Fruit fly (Drosophila melanogaster) whole organism, wandering third instar larva: ENCODE results near the gene RapGAP1.

Experiments used
- Abd-B ChIP-seq: fragments of >200 bp; optimal IDR thresholded peaks from 2 replicates; lab custom pipeline; 2017; ENCODE audit warnings: missing biosample characterization, missing genetic modification characterization
- CG32264 ChIP-seq: fragments of 200-800 bp; sonication (Bioruptor generic); optimal IDR thresholded peaks from 2 replicates; lab custom pipeline; 2016; ENCODE audit warnings: missing biosample characterization, missing genetic modification characterization
- CG9705 ChIP-seq: fragments of 200-800 bp; sonication (Bioruptor generic); optimal IDR thresholded peaks from 2 replicates; lab custom pipeline; 2018; ENCODE audit warnings: missing biosample characterization, mild to moderate bottlenecking, missing genetic modification characterization
- CrebA ChIP-seq: fragments of 200-800 bp; sonication (Bioruptor generic); optimal IDR thresholded peaks from 2 replicates; lab custom pipeline; 2016; ENCODE audit warnings: missing biosample characterization, mild to moderate bottlenecking, missing genetic modification characterization, borderline replicate concordance
- Dfd ChIP-seq: fragments of >200 bp; optimal IDR thresholded peaks from 2 replicates; lab custom pipeline; 2017; ENCODE audit warnings: missing biosample characterization, missing genetic modification characterization
- Dif ChIP-seq: fragments of 200-275, 200-300 bp; sonication (Bioruptor generic); optimal IDR thresholded peaks from 2 replicates; lab custom pipeline; 2018; ENCODE audit warnings: missing biosample characterization, missing genetic modification characterization; ENCODE audit not compliant: partially characterized antibody
- GATAd ChIP-seq: sonication (Bioruptor generic); optimal IDR thresholded peaks from 2 replicates; lab custom pipeline; 2016; ENCODE audit warnings: missing biosample characterization, missing genetic modification characterization
- HLH106 ChIP-seq: fragments of 200-800 bp; optimal IDR thresholded peaks from 3 replicates; lab custom pipeline; 2019; ENCODE audit warnings: missing biosample characterization, mild to moderate bottlenecking, missing genetic modification characterization, moderate library complexity
- Hnf4 ChIP-seq: fragments of 200-800 bp; sonication (Bioruptor generic); optimal IDR thresholded peaks from 2 replicates; lab custom pipeline; 2016; ENCODE audit warnings: missing biosample characterization, mild to moderate bottlenecking, missing genetic modification characterization
- Hr78 ChIP-seq: fragments of >200 bp; optimal IDR thresholded peaks from 2 replicates; lab custom pipeline; 2017; ENCODE audit warnings: missing biosample characterization, missing genetic modification characterization
- Hr83 ChIP-seq: fragments of 200-300 bp; sonication (Bioruptor generic); optimal IDR thresholded peaks from 2 replicates; lab custom pipeline; 2016; ENCODE audit warnings: missing biosample characterization, mild to moderate bottlenecking, missing genetic modification characterization, moderate library complexity; ENCODE audit not compliant: poor library complexity, severe bottlenecking
- Jra ChIP-seq: sonication (Bioruptor generic); optimal IDR thresholded peaks from 2 replicates; lab custom pipeline; 2016; ENCODE audit warnings: missing biosample characterization, missing genetic modification characterization
- Mio ChIP-seq: sonication (Bioruptor generic); optimal IDR thresholded peaks from 2 replicates; lab custom pipeline; 2016; ENCODE audit warnings: missing biosample characterization, missing genetic modification characterization
- Myc ChIP-seq: fragments of >200 bp; optimal IDR thresholded peaks from 2 replicates; lab custom pipeline; 2017
- N ChIP-seq: fragments of >200 bp; optimal IDR thresholded peaks from 2 replicates; lab custom pipeline; 2018; ENCODE audit warnings: missing biosample characterization, missing external identifiers, missing genetic modification characterization
- OdsH ChIP-seq: fragments of 200-800 bp; sonication (Bioruptor generic); optimal IDR thresholded peaks from 2 replicates; lab custom pipeline; 2016; ENCODE audit warnings: missing biosample characterization, mild to moderate bottlenecking, missing genetic modification characterization
- Rel ChIP-seq, 2 experiments: fragments of 200-800 bp; sonication (Bioruptor generic) in 1 of 2; optimal IDR thresholded peaks; 2 replicates in 1 of 2; 3 replicates in 1 of 2; lab custom pipeline; 2016 to 2019; ENCODE audit warnings: mild to moderate bottlenecking in 2 of 2, missing biosample characterization in 2 of 2, missing genetic modification characterization in 2 of 2, moderate library complexity in 1 of 2
- Sp1 ChIP-seq: fragments of 200-800 bp; sonication (Bioruptor generic); optimal IDR thresholded peaks from 3 replicates; lab custom pipeline; 2019; ENCODE audit warnings: missing biosample characterization, mild to moderate bottlenecking, missing genetic modification characterization, moderate library complexity
- Vsx2 ChIP-seq: fragments of 200-300, 225-300 bp; sonication (Bioruptor generic); optimal IDR thresholded peaks from 2 replicates; lab custom pipeline; 2018; ENCODE audit warnings: missing biosample characterization, missing genetic modification characterization; ENCODE audit not compliant: partially characterized antibody
- br ChIP-seq: fragments of 200-800 bp; sonication (Bioruptor generic); optimal IDR thresholded peaks from 2 replicates; lab custom pipeline; 2016; ENCODE audit warnings: missing biosample characterization, missing genetic modification characterization
- brk ChIP-seq: fragments of 200-800 bp; sonication (Bioruptor generic); optimal IDR thresholded peaks from 2 replicates; lab custom pipeline; 2016; ENCODE audit warnings: missing biosample characterization, mild to moderate bottlenecking, missing genetic modification characterization
- dl ChIP-seq, 2 experiments: fragments of 175-275, 200-275 bp in 1 of 2; fragments of 200-275 bp in 1 of 2; sonication (Bioruptor generic); optimal IDR thresholded peaks; lab custom pipeline; 2018; ENCODE audit warnings: mild to moderate bottlenecking in 2 of 2, missing biosample characterization in 2 of 2, missing genetic modification characterization in 2 of 2, moderate library complexity in 2 of 2; ENCODE audit not compliant: partially characterized antibody in 2 of 2, insufficient read depth in 1 of 2
- dmrt93B ChIP-seq: fragments of 200-800 bp; sonication (Bioruptor generic); optimal IDR thresholded peaks from 2 replicates; lab custom pipeline; 2018; ENCODE audit warnings: missing biosample characterization, mild to moderate bottlenecking, missing genetic modification characterization
- dsf ChIP-seq: sonication (Bioruptor generic); optimal IDR thresholded peaks from 2 replicates; lab custom pipeline; 2016; ENCODE audit warnings: missing biosample characterization, missing genetic modification characterization, borderline replicate concordance
- ey ChIP-seq: fragments of 200-800 bp; sonication (Bioruptor generic); optimal IDR thresholded peaks from 2 replicates; lab custom pipeline; 2016; ENCODE audit warnings: missing biosample characterization, missing genetic modification characterization
- foxo ChIP-seq, 2 experiments: fragments of 200-800 bp; sonication (Bioruptor generic); optimal IDR thresholded peaks; 2 replicates in 1 of 2; 3 replicates in 1 of 2; lab custom pipeline; 2016 to 2017; ENCODE audit warnings: missing biosample characterization in 2 of 2, missing genetic modification characterization in 2 of 2
- fru ChIP-seq: fragments of 200-800 bp; sonication (Bioruptor generic); optimal IDR thresholded peaks from 3 replicates; lab custom pipeline; 2016; ENCODE audit warnings: missing biosample characterization, mild to moderate bottlenecking, missing genetic modification characterization
- h ChIP-seq: fragments of 200-800 bp; sonication (Bioruptor generic); optimal IDR thresholded peaks from 3 replicates; lab custom pipeline; 2016; ENCODE audit warnings: missing biosample characterization, mild to moderate bottlenecking, missing genetic modification characterization
- jim ChIP-seq: fragments of 175-275, 200-325 bp; sonication (Bioruptor generic); optimal IDR thresholded peaks from 2 replicates; lab custom pipeline; 2016; ENCODE audit warnings: missing biosample characterization, mild to moderate bottlenecking, missing genetic modification characterization
- lola ChIP-seq: fragments of >200 bp; optimal IDR thresholded peaks from 2 replicates; lab custom pipeline; 2017; ENCODE audit warnings: missing biosample characterization, missing genetic modification characterization
- pan ChIP-seq: fragments of >200 bp; optimal IDR thresholded peaks from 2 replicates; lab custom pipeline; 2017
- psq ChIP-seq: fragments of 200-800 bp; sonication (Bioruptor generic); optimal IDR thresholded peaks from 3 replicates; lab custom pipeline; 2017; ENCODE audit warnings: missing biosample characterization, mild to moderate bottlenecking, missing genetic modification characterization, moderate library complexity
- rgr ChIP-seq: fragments of 200-800 bp; sonication (Bioruptor generic); optimal IDR thresholded peaks from 3 replicates; lab custom pipeline; 2016; ENCODE audit warnings: missing biosample characterization, mild to moderate bottlenecking, missing genetic modification characterization
- sage ChIP-seq: fragments of 200-800 bp; sonication (Bioruptor generic); optimal IDR thresholded peaks from 2 replicates; lab custom pipeline; 2016; ENCODE audit warnings: missing biosample characterization, mild to moderate bottlenecking, missing genetic modification characterization
- sv ChIP-seq: fragments of 200-800 bp; sonication (Bioruptor generic); optimal IDR thresholded peaks from 3 replicates; lab custom pipeline; 2016; ENCODE audit warnings: missing biosample characterization, missing genetic modification characterization
- tai ChIP-seq: sonication (Bioruptor generic); optimal IDR thresholded peaks from 2 replicates; lab custom pipeline; 2016; ENCODE audit warnings: missing biosample characterization, missing genetic modification characterization
- usp ChIP-seq: fragments of >200 bp; optimal IDR thresholded peaks from 2 replicates; lab custom pipeline; 2017; ENCODE audit warnings: missing biosample characterization, missing genetic modification characterization
- woc ChIP-seq: sonication (Bioruptor generic); optimal IDR thresholded peaks from 2 replicates; lab custom pipeline; 2016; ENCODE audit warnings: missing biosample characterization, mild to moderate bottlenecking, missing genetic modification characterization

The RapGAP1 gene

DNA sequence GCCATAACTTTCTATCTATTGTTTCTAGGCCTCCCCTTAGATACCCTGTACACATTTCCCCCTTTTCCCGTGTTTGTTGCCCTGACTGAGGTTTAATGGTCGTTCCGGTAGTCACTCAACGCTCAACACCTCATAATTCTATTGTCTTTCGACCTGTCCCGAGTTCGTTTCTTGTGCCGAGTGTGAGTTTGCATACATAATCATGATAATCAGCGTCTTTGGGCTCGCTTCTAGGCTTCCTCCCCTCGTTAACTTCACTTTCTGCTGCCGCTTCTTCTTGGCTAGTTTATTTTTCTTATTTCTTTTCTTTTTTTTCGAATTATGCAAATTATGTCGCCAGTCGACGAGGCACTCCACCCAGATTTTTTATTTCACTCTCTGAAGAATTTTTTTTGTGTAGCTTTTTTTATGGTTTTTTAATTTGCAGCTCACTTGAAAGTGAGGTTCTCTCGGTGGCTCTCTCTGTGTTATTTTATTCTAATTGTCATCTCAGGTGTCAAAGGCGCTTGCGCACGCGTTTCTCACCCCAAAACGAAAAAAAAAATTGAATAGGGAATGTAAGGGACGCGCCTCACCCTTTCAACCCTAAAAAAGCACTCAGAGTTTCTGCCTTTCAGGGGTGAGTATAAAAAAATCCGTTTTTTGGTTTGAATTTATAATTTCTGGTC is 33.0 kb downstream of the RapGAP1 start:
- TF ChIP-seq CG32264 (GFP tag; lab: Kevin White, UChicago): no peak
- TF ChIP-seq dmrt93B (GFP tag; lab: Kevin White, UChicago): no peak
- no peak for TF ChIP-seq h (GFP tag; lab: Kevin White, UChicago)
- no peak for TF ChIP-seq pan
- no peak for TF ChIP-seq fru (GFP tag; lab: Kevin White, UChicago)
- no peak for TF ChIP-seq sage (GFP tag; lab: Kevin White, UChicago)
- no peak for TF ChIP-seq dsf (GFP tag; lab: Kevin White, UChicago)
- no peak for TF ChIP-seq dl (GFP tag; optimal IDR thresholded peaks at IDR 0.05; lab: Kevin White, UChicago; ENCODE audit: insufficient read depth in 1 of 2, partially characterized antibody in 2 of 2)
- TF ChIP-seq Sp1: no peak
- TF ChIP-seq HLH106 (tag; lab: Kevin White, UChicago): no peak
- TF ChIP-seq Dfd (GFP tag; lab: Kevin White, UChicago): no peak

DNA sequence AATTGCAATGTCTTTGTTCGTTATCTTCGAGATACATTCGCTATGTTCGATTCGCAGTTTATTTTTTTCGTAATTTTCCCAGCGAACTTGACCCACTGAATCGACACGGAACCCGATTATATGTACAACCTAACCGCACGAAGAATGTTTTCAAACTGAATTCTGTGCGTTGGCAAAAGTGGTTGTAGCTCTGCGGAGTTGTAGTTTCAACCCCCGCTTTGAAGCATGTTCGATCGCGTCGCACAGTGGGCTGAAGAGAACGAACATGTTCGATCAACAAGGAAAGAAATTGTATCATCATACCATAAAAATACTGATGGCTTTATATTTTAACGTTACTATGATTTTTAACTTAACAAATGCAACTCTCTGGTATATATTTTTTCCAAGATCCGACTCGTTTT is 34.5 kb downstream of the RapGAP1 start:
- TF ChIP-seq fru (GFP tag; lab: Kevin White, UChicago) (peak; percentile 29), brk (GFP tag; lab: Kevin White, UChicago) (no peak), Abd-B (no peak), psq (peak; percentile 7), Dif (GFP tag; lab: Kevin White, UChicago) (no peak), ey (no peak), GATAd (GFP tag; lab: Kevin White, UChicago) (no peak), woc (GFP tag; lab: Kevin White, UChicago) (no peak), Rel (GFP tag; optimal IDR thresholded peaks at IDR 0.05; lab: Kevin White, UChicago) (no peak), Rel (tag; optimal IDR thresholded peaks at IDR 0.05; lab: Kevin White, UChicago) (no peak), tai (GFP tag; lab: Kevin White, UChicago) (no peak), lola (no peak), CG32264 (GFP tag; lab: Kevin White, UChicago) (no peak), dsf (GFP tag; lab: Kevin White, UChicago) (no peak), OdsH (GFP tag; lab: Kevin White, UChicago) (no peak), HLH106 (tag; lab: Kevin White, UChicago) (no peak), foxo (GFP tag; optimal IDR thresholded peaks at IDR 0.05; lab: Kevin White, UChicago) (no peak), Hr83 (GFP tag; lab: Kevin White, UChicago) (peak; percentile 8), Sp1 (no peak), Myc (lab: Kevin White, UChicago) (no peak), pan (no peak), Dfd (GFP tag; lab: Kevin White, UChicago) (no peak), Jra (GFP tag; lab: Kevin White, UChicago) (no peak), sage (GFP tag; lab: Kevin White, UChicago) (no peak), N (GFP tag; lab: Kevin White, UChicago) (no peak), h (GFP tag; lab: Kevin White, UChicago) (peak; percentile 47), jim (no peak), Vsx2 (peak; percentile 46), usp (GFP tag; lab: Kevin White, UChicago) (no peak), br (GFP tag; lab: Kevin White, UChicago) (no peak), rgr (GFP tag; lab: Kevin White, UChicago) (peak; percentile 42), CG9705 (GFP tag; lab: Kevin White, UChicago) (no peak), Mio (GFP tag; lab: Kevin White, UChicago) (no peak), Hr78 (GFP tag; lab: Kevin White, UChicago) (no peak), sv (GFP tag; lab: Kevin White, UChicago) (no peak), dl (GFP tag; optimal IDR thresholded peaks at IDR 0.05; lab: Kevin White, UChicago; ENCODE audit: insufficient read depth in 1 of 2, partially characterized antibody in 2 of 2) (no peak), CrebA (GFP tag; lab: Kevin White, UChicago) (peak; percentile 8), dmrt93B (GFP tag; lab: Kevin White, UChicago) (no peak), Hnf4 (GFP tag; lab: Kevin White, UChicago) (no peak)
